Worm (Caenorhabditis elegans): ENCODE measurements around the gene K08F9.4.

DNA sequence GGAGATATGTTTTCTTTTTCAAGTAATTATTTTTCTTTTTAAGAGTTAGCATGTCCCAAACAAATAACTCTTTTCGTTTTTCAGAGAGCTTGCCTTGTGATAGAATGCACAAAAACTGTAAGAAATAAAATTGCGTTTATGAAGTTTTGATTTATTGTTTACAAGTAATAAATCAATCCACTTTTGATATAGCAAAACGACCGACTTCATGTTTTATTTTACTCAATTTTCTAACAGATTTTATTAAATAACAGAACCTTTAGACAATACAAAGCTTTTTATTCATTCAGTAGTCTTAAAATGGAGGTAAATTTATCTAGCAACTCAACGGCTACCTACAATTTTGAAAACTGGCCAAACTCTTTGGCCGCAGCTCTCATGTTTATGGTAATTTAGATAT is 49.1 kb upstream of the K08F9.4 start, which contains the start of gene srx-78:
- no peak for TF ChIP-seq F10E7.11 (tag; optimal IDR thresholded peaks at IDR 0.05)
- no peak for TF ChIP-seq attf-5 (GFP tag; optimal IDR thresholded peaks at IDR 0.05)

Data from whole organism, young adult.